Worm (Caenorhabditis elegans) whole organism, L4 larva: ENCODE results near the gene W09H1.4.

Experiments used
- T20F7.1 ChIP-seq: fragments of 200-800 bp; sonication (Bioruptor generic); optimal IDR thresholded peaks from 2 replicates; lab custom pipeline; 2018; ENCODE audit warnings: mild to moderate bottlenecking, missing genetic modification characterization, missing compliant biosample characterization
- T26A8.4 ChIP-seq: fragments of 200-800 bp; sonication (Bioruptor generic); IDR thresholded peaks from 2 replicates; pipeline ENCODE4 v1.3.6; 2022; ENCODE audit warnings: missing genetic modification characterization, missing compliant biosample characterization
- Y48G9A.11 ChIP-seq: fragments of 200-800 bp; sonication (Bioruptor generic); IDR thresholded peaks from 2 replicates; pipeline ENCODE4 v1.3.6; 2022; ENCODE audit warnings: missing genetic modification reagents, missing genetic modification characterization, missing compliant biosample characterization
- Y5F2A.4 ChIP-seq: fragments of 200-800 bp; sonication (Bioruptor generic); optimal IDR thresholded peaks from 2 replicates; lab custom pipeline; 2018; ENCODE audit warnings: mild to moderate bottlenecking, missing genetic modification characterization, missing compliant biosample characterization
- aha-1 ChIP-seq: fragments of 150-350 bp; peaks from one replicate; lab custom pipeline; 2014; ENCODE audit warnings: missing biosample characterization, missing genetic modification characterization
- arid-1 ChIP-seq: fragments of 200-800 bp; sonication (Bioruptor generic); conservative IDR thresholded peaks from 2 replicates; pipeline ENCODE4 v1.3.6; 2022; ENCODE audit warnings: missing genetic modification reagents, missing genetic modification characterization, missing compliant biosample characterization
- ceh-20 ChIP-seq: fragments of 200-800 bp; sonication (Bioruptor generic); IDR thresholded peaks from 2 replicates; pipeline ENCODE4 v1.3.6; 2022; ENCODE audit warnings: missing genetic modification reagents, missing genetic modification characterization, missing compliant biosample characterization
- ceh-62 ChIP-seq: sonication (generic microtip); optimal IDR thresholded peaks from 2 replicates; lab custom pipeline; 2017; ENCODE audit warnings: missing biosample characterization, missing genetic modification characterization
- dmd-8 ChIP-seq: fragments of 200-800 bp; sonication (Bioruptor generic); IDR thresholded peaks from 2 replicates; pipeline ENCODE4 v1.3.6; 2022; ENCODE audit warnings: missing genetic modification characterization, missing compliant biosample characterization
- dmd-9 ChIP-seq: fragments of 200-800 bp; sonication (Bioruptor generic); IDR thresholded peaks from 2 replicates; pipeline ENCODE4 v1.3.6; 2022; ENCODE audit warnings: missing genetic modification reagents, missing genetic modification characterization, missing compliant biosample characterization
- dpl-1 ChIP-seq: fragments of 150-350 bp; optimal IDR thresholded peaks from 2 replicates; lab custom pipeline; 2014; ENCODE audit warnings: missing biosample characterization, missing genetic modification reagents, missing genetic modification characterization
- dve-1 ChIP-seq: sonication (generic microtip); optimal IDR thresholded peaks from 2 replicates; lab custom pipeline; 2017; ENCODE audit warnings: antibody characterized with exemption, mild to moderate bottlenecking, missing genetic modification characterization, missing compliant biosample characterization; ENCODE audit not compliant: insufficient read depth
- fkh-10 ChIP-seq: fragments of 150-350 bp; optimal IDR thresholded peaks from 2 replicates; lab custom pipeline; 2014; ENCODE audit warnings: missing biosample characterization, missing genetic modification reagents, missing genetic modification characterization
- fos-1 ChIP-seq: fragments of 150-350 bp; optimal IDR thresholded peaks from 2 replicates; lab custom pipeline; 2014; ENCODE audit warnings: missing biosample characterization, missing genetic modification characterization
- gei-8 ChIP-seq: fragments of 200-800 bp; sonication (Bioruptor generic); optimal IDR thresholded peaks from 2 replicates; lab custom pipeline; 2018; ENCODE audit warnings: mild to moderate bottlenecking, missing genetic modification characterization, missing compliant biosample characterization
- hlh-11 ChIP-seq: fragments of 200-800 bp; sonication (Bioruptor generic); optimal IDR thresholded peaks from 2 replicates; lab custom pipeline; 2018; ENCODE audit warnings: mild to moderate bottlenecking, missing genetic modification characterization, missing compliant biosample characterization
- hlh-30 ChIP-seq: sonication (generic microtip); optimal IDR thresholded peaks from 2 replicates; lab custom pipeline; 2017; ENCODE audit warnings: antibody characterized with exemption, mild to moderate bottlenecking, missing genetic modification characterization, missing compliant biosample characterization; ENCODE audit not compliant: insufficient read depth
- lin-1 ChIP-seq: fragments of 200-800 bp; sonication (Bioruptor generic); IDR thresholded peaks from 2 replicates; pipeline ENCODE4 v1.3.6; 2022; ENCODE audit warnings: missing genetic modification reagents, missing genetic modification characterization, missing compliant biosample characterization
- lin-13 ChIP-seq: fragments of 150-350 bp; optimal IDR thresholded peaks from 2 replicates; lab custom pipeline; 2014; ENCODE audit warnings: missing biosample characterization, missing genetic modification reagents, missing genetic modification characterization
- lin-15B ChIP-seq: fragments of 150-350 bp; sonication (generic microtip); optimal IDR thresholded peaks from 3 replicates; lab custom pipeline; 2014; ENCODE audit warnings: missing biosample characterization, missing genetic modification characterization
- lin-29 ChIP-seq: fragments of 200-800 bp; sonication (Bioruptor generic); IDR thresholded peaks from 2 replicates; pipeline ENCODE4 v1.3.6; 2022; ENCODE audit warnings: missing genetic modification reagents, missing genetic modification characterization, missing compliant biosample characterization
- lin-38 ChIP-seq: fragments of 200-800 bp; sonication (Bioruptor generic); IDR thresholded peaks from 2 replicates; pipeline ENCODE4 v1.3.6; 2022; ENCODE audit warnings: missing genetic modification reagents, missing genetic modification characterization, missing compliant biosample characterization
- lin-39 ChIP-seq: fragments of 150-350 bp; optimal IDR thresholded peaks from 2 replicates; lab custom pipeline; 2014; ENCODE audit warnings: missing biosample characterization, missing genetic modification reagents, missing genetic modification characterization
- lsy-2 ChIP-seq, 2 experiments: fragments of 150-350 bp in 1 of 2; sonication (generic microtip) in 1 of 2; optimal IDR thresholded peaks; 2 replicates each; lab custom pipeline; 2014 to 2017; ENCODE audit warnings: missing biosample characterization in 2 of 2, missing genetic modification characterization in 2 of 2
- madf-9 ChIP-seq: fragments of 200-800 bp; sonication (Bioruptor generic); conservative IDR thresholded peaks from 2 replicates; pipeline ENCODE4 v1.3.6; 2022; ENCODE audit warnings: missing genetic modification reagents, missing genetic modification characterization, missing compliant biosample characterization
- mep-1 ChIP-seq: fragments of 150-350 bp; sonication (generic microtip); optimal IDR thresholded peaks from 3 replicates; lab custom pipeline; 2014; ENCODE audit warnings: missing biosample characterization, missing genetic modification characterization
- mes-2 ChIP-seq: sonication (generic microtip); optimal IDR thresholded peaks from 2 replicates; lab custom pipeline; 2016; ENCODE audit warnings: missing genotype, mild to moderate bottlenecking, missing genetic modification characterization, missing compliant biosample characterization; ENCODE audit not compliant: poor library complexity, severe bottlenecking
- mxl-2 ChIP-seq: fragments of 200-800 bp; sonication (Bioruptor generic); conservative IDR thresholded peaks from 2 replicates; pipeline ENCODE4 v1.3.6; 2022; ENCODE audit warnings: missing genetic modification reagents, missing genetic modification characterization, missing compliant biosample characterization
- nhr-102 ChIP-seq: sonication (generic microtip); optimal IDR thresholded peaks from 2 replicates; lab custom pipeline; 2016; ENCODE audit warnings: mild to moderate bottlenecking, missing genetic modification characterization, moderate library complexity, missing compliant biosample characterization
- nhr-237 ChIP-seq: sonication (generic microtip); optimal IDR thresholded peaks from 2 replicates; lab custom pipeline; 2017; ENCODE audit warnings: missing biosample characterization, missing genetic modification characterization
- nhr-28 ChIP-seq: fragments of 150-350 bp; optimal IDR thresholded peaks from 2 replicates; lab custom pipeline; 2014; ENCODE audit warnings: missing biosample characterization, missing genetic modification characterization
- nhr-48 ChIP-seq: sonication (generic microtip); optimal IDR thresholded peaks from 2 replicates; lab custom pipeline; 2016; ENCODE audit warnings: mild to moderate bottlenecking, missing genetic modification characterization, missing compliant biosample characterization
- nhr-76 ChIP-seq: fragments of 150-350 bp; optimal IDR thresholded peaks from 2 replicates; lab custom pipeline; 2014; ENCODE audit warnings: missing biosample characterization, missing genetic modification characterization
- pha-4 ChIP-seq, 2 experiments: fragments of 150-350 bp in 1 of 2; fragments of 200-800 bp in 1 of 2; sonication (Bioruptor generic) in 1 of 2; IDR thresholded peaks in 1 of 2; optimal IDR thresholded peaks in 1 of 2; 2 replicates each; pipeline versions ENCODE4 v1.3.6 to Lab custom; 2014 to 2022; ENCODE audit warnings: missing genetic modification characterization in 2 of 2, missing genetic modification reagents in 2 of 2, missing biosample characterization in 1 of 2, missing compliant biosample characterization in 1 of 2
- php-3 ChIP-seq: fragments of 200-800 bp; sonication (Bioruptor generic); IDR thresholded peaks from 2 replicates; pipeline ENCODE4 v1.3.6; 2022; ENCODE audit warnings: missing genetic modification reagents, missing genetic modification characterization, missing compliant biosample characterization
- saeg-2 ChIP-seq: fragments of 200-800 bp; sonication (Bioruptor generic); IDR thresholded peaks from 2 replicates; pipeline ENCODE4 v1.3.6; 2022; ENCODE audit warnings: missing genetic modification reagents, missing genetic modification characterization, missing compliant biosample characterization
- sdz-12 ChIP-seq: fragments of 200-800 bp; sonication (Bioruptor generic); optimal IDR thresholded peaks from 2 replicates; lab custom pipeline; 2018; ENCODE audit warnings: mild to moderate bottlenecking, missing genetic modification characterization, missing compliant biosample characterization
- snpc-1.2 ChIP-seq: fragments of 200-800 bp; sonication (Bioruptor generic); IDR thresholded peaks from 2 replicates; pipeline ENCODE4 v1.3.6; 2022; ENCODE audit warnings: missing genetic modification reagents, missing genetic modification characterization, missing compliant biosample characterization
- snpc-4 ChIP-seq: fragments of 150-350 bp; optimal IDR thresholded peaks from 2 replicates; lab custom pipeline; 2014; ENCODE audit warnings: missing biosample characterization, missing genetic modification characterization
- unc-62 ChIP-seq, 3 experiments: fragments of 150-350 bp in 1 of 3; sonication (generic microtip); optimal IDR thresholded peaks in 2 of 3; peaks in 1 of 3; 1 replicate in 1 of 3; 2 replicates in 2 of 3; lab custom pipeline; 2014 to 2017; ENCODE audit warnings: missing biosample characterization in 3 of 3, missing genetic modification characterization in 3 of 3, missing genetic modification reagents in 3 of 3, missing genotype in 1 of 3
- zfp-3 ChIP-seq: fragments of 200-800 bp; sonication (Bioruptor generic); conservative IDR thresholded peaks from 2 replicates; pipeline ENCODE4 v1.3.6; 2022; ENCODE audit warnings: missing genetic modification reagents, missing genetic modification characterization, missing compliant biosample characterization
- zip-11 ChIP-seq: fragments of 200-800 bp; sonication (Bioruptor generic); IDR thresholded peaks from 2 replicates; pipeline ENCODE4 v1.3.6; 2022; ENCODE audit warnings: missing genetic modification characterization, missing compliant biosample characterization
- zip-2 ChIP-seq: fragments of 150-350 bp; optimal IDR thresholded peaks from 2 replicates; lab custom pipeline; 2014; ENCODE audit warnings: missing biosample characterization, missing genetic modification characterization
- ztf-7 ChIP-seq: fragments of 150-350 bp; optimal IDR thresholded peaks from 2 replicates; lab custom pipeline; 2014; ENCODE audit warnings: missing biosample characterization, missing genetic modification characterization

Gene W09H1.4

DNA sequence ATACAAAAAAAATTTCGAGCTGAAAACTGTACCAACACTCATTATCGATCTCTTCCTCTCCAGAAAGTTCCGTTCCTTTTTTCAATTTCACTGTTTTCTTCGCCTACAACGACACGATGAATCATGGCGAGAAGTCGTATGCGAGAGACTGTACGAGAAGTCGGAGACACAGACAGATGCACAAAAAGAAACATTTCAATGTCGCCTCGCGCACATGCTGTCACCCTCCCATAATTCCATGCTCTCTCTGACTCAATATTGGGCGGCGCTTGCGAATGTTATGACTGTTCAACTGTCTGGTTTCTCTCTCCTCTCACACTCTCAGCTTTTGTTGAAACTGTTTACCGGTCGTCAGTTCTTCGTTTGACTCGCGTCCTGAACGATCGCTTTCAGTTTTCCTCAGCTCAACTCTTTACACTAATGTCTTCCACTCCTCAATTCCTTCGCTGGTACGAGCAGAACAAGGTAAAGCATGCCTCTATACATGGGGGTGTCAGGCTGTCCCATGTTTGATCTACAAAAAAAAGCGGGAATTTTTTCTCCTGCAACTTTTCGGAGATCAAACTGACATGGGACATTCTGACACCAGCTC, 13.5 kb downstream of the W09H1.4 start (continued):
- TF ChIP-seq arid-1 (GFP tag; lab: Robert Waterston, UW) (no peak), lsy-2 (tag; optimal IDR thresholded peaks at IDR 0.05; lab: Kevin White, UChicago) (peak in 1 of 2 experiments; percentile 56), hlh-11 (tag; lab: Kevin White, UChicago) (peak; percentile 46), lin-29 (GFP tag; lab: Robert Waterston, UW) (no peak), nhr-102 (tag; lab: Kevin White, UChicago) (no peak), saeg-2 (GFP tag; lab: Robert Waterston, UW) (no peak), pha-4 (GFP tag; IDR thresholded peaks at IDR 0.05; lab: Robert Waterston, UW) (no peak), pha-4 (tag; optimal IDR thresholded peaks at IDR 0.05; lab: Kevin White, UChicago) (no peak), nhr-28 (tag; lab: Kevin White, UChicago) (no peak), mxl-2 (GFP tag; lab: Robert Waterston, UW) (no peak), nhr-76 (tag; lab: Kevin White, UChicago) (no peak), zfp-3 (GFP tag; lab: Robert Waterston, UW) (no peak), T26A8.4 (GFP tag; lab: Robert Waterston, UW) (no peak), lin-39 (tag; lab: Kevin White, UChicago) (no peak)

ce11 chrII:13198845-13199244, 15.5 kb downstream of the W09H1.4 start:
- TF ChIP-seq dve-1 (tag; lab: Kevin White, UChicago): peak; percentile 25
- TF ChIP-seq php-3: no peak
- 0 out of 2 replicates have a peak, but pooled peaks have one; percentile 19 for TF ChIP-seq lin-38
- TF ChIP-seq lsy-2 (tag; optimal IDR thresholded peaks at IDR 0.05; lab: Kevin White, UChicago): peak in 1 of 2 experiments; percentile 5
- peak; percentile 53 for TF ChIP-seq T20F7.1
- no peak for TF ChIP-seq lin-13 (GFP tag; lab: Kevin White, UChicago)
- TF ChIP-seq aha-1 (tag; lab: Kevin White, UChicago): peak; percentile 46
- peak; percentile 14 for TF ChIP-seq mep-1
- TF ChIP-seq mes-2 (tag; lab: Kevin White, UChicago): peak; percentile 44
- no peak for TF ChIP-seq madf-9 (GFP tag; lab: Robert Waterston, UW)
- peak; percentile 31; the same call in 1 of the 2 replicates for TF ChIP-seq Y48G9A.11 (GFP tag; lab: Robert Waterston, UW)
- TF ChIP-seq unc-62 (GFP tag; optimal IDR thresholded peaks at IDR 0.05 in 1 of 2; lab: Kevin White, UChicago): peak in 1 of 2 experiments; percentile 61
- no peak for TF ChIP-seq unc-62 (tag; optimal IDR thresholded peaks at IDR 0.05; lab: Kevin White, UChicago)

DNA sequence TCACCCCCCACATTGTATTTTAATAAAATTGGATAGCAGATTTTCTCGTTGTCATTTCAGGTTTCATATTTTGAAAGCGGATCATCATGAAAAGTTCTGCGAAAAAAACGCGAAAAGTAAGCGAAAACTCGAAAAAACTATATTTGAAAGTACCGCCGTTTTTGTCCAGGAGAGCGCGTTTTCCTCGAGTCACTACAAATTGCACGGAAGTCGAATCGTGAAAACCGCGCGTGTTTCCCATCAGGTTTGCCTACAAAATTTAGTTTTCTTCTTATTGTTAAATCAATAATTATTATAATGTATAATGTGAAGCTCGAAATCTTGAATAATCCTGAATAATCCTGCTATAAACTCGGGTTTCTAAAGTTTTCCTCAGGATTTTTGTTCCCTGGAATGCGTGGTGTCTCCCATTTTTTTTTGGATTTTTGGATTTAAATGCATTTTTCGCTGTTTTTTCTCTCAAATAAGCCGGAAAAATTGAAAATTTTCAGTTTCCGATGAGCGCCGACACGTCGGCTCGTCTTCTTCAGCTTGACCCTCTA, 16.4 kb downstream of the W09H1.4 start, which contains the start of gene btf-1:
Gene btf-1 (plus strand): TSS at position 492 of the 542 bp plus-strand sequence.
- TF ChIP-seq arid-1 (GFP tag; lab: Robert Waterston, UW): peak; percentile 65; the same call in 1 of the 2 replicates
- no peak for TF ChIP-seq lin-1
- peak; percentile 61 for TF ChIP-seq fkh-10
- TF ChIP-seq dmd-8 (GFP tag; lab: Robert Waterston, UW): no peak
- TF ChIP-seq lin-15B: peak; percentile 0
- peak; percentile 50; the same call in 1 of the 2 replicates for TF ChIP-seq dmd-9 (GFP tag; lab: Robert Waterston, UW)
- TF ChIP-seq snpc-4: peak; percentile 16
- peak; percentile 36 for TF ChIP-seq hlh-30
- TF ChIP-seq zip-11 (GFP tag; lab: Robert Waterston, UW): no peak
- TF ChIP-seq snpc-1.2 (GFP tag; lab: Robert Waterston, UW): 0 out of 2 replicates have a peak, but pooled peaks have one; percentile 17
- no peak for TF ChIP-seq ceh-62 (tag; lab: Kevin White, UChicago)
- TF ChIP-seq pha-4 (GFP tag; IDR thresholded peaks at IDR 0.05; lab: Robert Waterston, UW): peak; percentile 50; the same call in 1 of the 2 replicates
- TF ChIP-seq pha-4 (tag; optimal IDR thresholded peaks at IDR 0.05; lab: Kevin White, UChicago): no peak
- TF ChIP-seq T26A8.4 (GFP tag; lab: Robert Waterston, UW): peak; percentile 69
- TF ChIP-seq ceh-20 (GFP tag; lab: Robert Waterston, UW): peak; percentile 61
- TF ChIP-seq Y5F2A.4 (GFP tag; lab: Kevin White, UChicago): no peak
- peak; percentile 94 for TF ChIP-seq dpl-1 (GFP tag; lab: Kevin White, UChicago)
- peak; percentile 42 for TF ChIP-seq fos-1 (tag; lab: Kevin White, UChicago)
- TF ChIP-seq zip-2 (tag; lab: Kevin White, UChicago): peak; percentile 70
- no peak for TF ChIP-seq nhr-237 (tag; lab: Kevin White, UChicago)
- TF ChIP-seq ztf-7 (tag; lab: Kevin White, UChicago): no peak
- TF ChIP-seq sdz-12 (GFP tag; lab: Kevin White, UChicago): peak; percentile 59
- peak; percentile 30 for TF ChIP-seq nhr-28 (tag; lab: Kevin White, UChicago)
- TF ChIP-seq madf-9 (GFP tag; lab: Robert Waterston, UW): 0 out of 2 replicates have a peak, but pooled peaks have one; percentile 4
- TF ChIP-seq nhr-48 (tag; lab: Kevin White, UChicago): peak; percentile 21
- peak; percentile 9 for TF ChIP-seq gei-8 (GFP tag; lab: Kevin White, UChicago)
